Fruit fly (Drosophila melanogaster) whole organism, embryonic: ENCODE measurements around the gene CG13601.

ENCODE experiments used
- Blimp-1 ChIP-seq: fragments of 200-800 bp; sonication (Bioruptor generic); optimal IDR thresholded peaks from 3 replicates; lab custom pipeline; 2018; ENCODE audit warnings: missing biosample characterization, missing genetic modification characterization, mild to moderate bottlenecking, moderate library complexity, missing genetic modification reagents
- Bteb2 ChIP-seq: fragments of 200-800 bp; sonication (Bioruptor generic); optimal IDR thresholded peaks from 2 replicates; lab custom pipeline; 2016; ENCODE audit warnings: missing biosample characterization, missing genetic modification characterization
- CG10209 ChIP-seq: fragments of 200-800 bp; sonication (Bioruptor generic); optimal IDR thresholded peaks from 3 replicates; lab custom pipeline; 2017; ENCODE audit warnings: missing biosample characterization, mild to moderate bottlenecking, missing genetic modification characterization, missing genetic modification reagents
- CG10565 ChIP-seq: fragments of 200-800 bp; sonication (Bioruptor generic); optimal IDR thresholded peaks from 3 replicates; lab custom pipeline; 2016; ENCODE audit warnings: missing biosample characterization, mild to moderate bottlenecking, missing genetic modification characterization
- CG10979 ChIP-seq: fragments of 200-800 bp; sonication (Bioruptor generic); optimal IDR thresholded peaks from 2 replicates; lab custom pipeline; 2018; ENCODE audit warnings: missing biosample characterization, mild to moderate bottlenecking, missing genetic modification characterization, moderate library complexity
- CG15696 ChIP-seq: fragments of 200-800 bp; sonication (Bioruptor generic); optimal IDR thresholded peaks from 2 replicates; lab custom pipeline; 2019; ENCODE audit warnings: missing biosample characterization, mild to moderate bottlenecking, missing genetic modification characterization, moderate library complexity
- CG1647 ChIP-seq: fragments of 200-800 bp; sonication (Bioruptor generic); optimal IDR thresholded peaks from 3 replicates; lab custom pipeline; 2016; ENCODE audit warnings: missing biosample characterization, missing genetic modification characterization
- CG17568 ChIP-seq: fragments of 200-800 bp; sonication (Bioruptor generic); optimal IDR thresholded peaks from 2 replicates; lab custom pipeline; 2018; ENCODE audit warnings: missing biosample characterization, mild to moderate bottlenecking, missing genetic modification characterization, moderate library complexity
- CG2712 ChIP-seq: fragments of 200-800 bp; optimal IDR thresholded peaks from 3 replicates; lab custom pipeline; 2019; ENCODE audit warnings: missing biosample characterization, mild to moderate bottlenecking, missing genetic modification characterization, moderate library complexity
- CG2889 ChIP-seq: fragments of 200-800 bp; sonication (Bioruptor generic); IDR thresholded peaks from 3 replicates; pipeline ENCODE4 v1.3.6; 2022; ENCODE audit warnings: missing biosample characterization, missing genetic modification characterization
- CG3065 ChIP-seq: fragments of 200-800 bp; sonication (Bioruptor generic); optimal IDR thresholded peaks from 2 replicates; lab custom pipeline; 2016; ENCODE audit warnings: missing biosample characterization, missing genetic modification characterization
- CG32767 ChIP-seq: fragments of 200-800 bp; sonication (Bioruptor generic); IDR thresholded peaks from 2 replicates; pipeline ENCODE4 v1.3.6; 2022; ENCODE audit warnings: missing biosample characterization, missing genetic modification characterization
- CG33213 ChIP-seq: fragments of 200-800 bp; sonication (Bioruptor generic); optimal IDR thresholded peaks from 3 replicates; lab custom pipeline; 2016; ENCODE audit warnings: missing biosample characterization, missing genetic modification characterization
- CG33557 ChIP-seq: fragments of 200-800 bp; sonication (Bioruptor generic); optimal IDR thresholded peaks from 2 replicates; lab custom pipeline; 2019; ENCODE audit warnings: missing biosample characterization, mild to moderate bottlenecking, missing genetic modification characterization, moderate library complexity
- CG42726 ChIP-seq: fragments of 200-800 bp; sonication (Bioruptor generic); IDR thresholded peaks from 2 replicates; pipeline ENCODE4 v1.3.6; 2022; ENCODE audit warnings: missing biosample characterization, missing genetic modification characterization; ENCODE audit not compliant: partially characterized antibody
- CG4707 ChIP-seq: fragments of 200-800 bp; sonication (Bioruptor generic); optimal IDR thresholded peaks from 2 replicates; lab custom pipeline; 2018; ENCODE audit warnings: missing biosample characterization, mild to moderate bottlenecking, missing genetic modification characterization, moderate library complexity
- CG6683 ChIP-seq: fragments of 200-800 bp; sonication (Bioruptor generic); optimal IDR thresholded peaks from 2 replicates; lab custom pipeline; 2017; ENCODE audit warnings: missing biosample characterization, mild to moderate bottlenecking, missing genetic modification characterization, missing genetic modification reagents
- CG7357 ChIP-seq: fragments of 200-800 bp; sonication (Bioruptor generic); IDR thresholded peaks from 3 replicates; pipeline ENCODE4 v1.3.6; 2022; ENCODE audit warnings: missing biosample characterization, missing genetic modification characterization
- CG7556 ChIP-seq: fragments of 200-800 bp; sonication (Bioruptor generic); optimal IDR thresholded peaks from 2 replicates; lab custom pipeline; 2017; ENCODE audit warnings: missing biosample characterization, mild to moderate bottlenecking, missing genetic modification characterization
- CG9876 ChIP-seq: fragments of 200-800 bp; sonication (Bioruptor generic); optimal IDR thresholded peaks from 2 replicates; lab custom pipeline; 2016; ENCODE audit warnings: missing biosample characterization, missing genetic modification characterization
- Dfd ChIP-seq, 2 experiments: fragments of >200 bp; optimal IDR thresholded peaks; 2 replicates each; lab custom pipeline; 2017; ENCODE audit warnings: missing biosample characterization in 2 of 2, missing genetic modification characterization in 2 of 2
- Dref ChIP-seq: fragments of 200-800 bp; sonication (Bioruptor generic); IDR thresholded peaks from 2 replicates; pipeline ENCODE4 v1.3.6; 2022; ENCODE audit warnings: missing biosample characterization, missing genetic modification characterization
- HHEX ChIP-seq: fragments of 200-800 bp; sonication (Bioruptor generic); optimal IDR thresholded peaks from 3 replicates; lab custom pipeline; 2017; ENCODE audit warnings: missing biosample characterization, mild to moderate bottlenecking, missing genetic modification characterization, missing genetic modification reagents
- Kr ChIP-seq: fragments of 200-800 bp; sonication (Bioruptor generic); optimal IDR thresholded peaks from 2 replicates; lab custom pipeline; 2017; ENCODE audit warnings: missing biosample characterization, mild to moderate bottlenecking, missing genetic modification characterization
- Med ChIP-seq: fragments of 200-800 bp; sonication (Bioruptor generic); peaks from one replicate; lab custom pipeline; 2016; ENCODE audit warnings: missing biosample characterization, missing genetic modification characterization, mild to moderate bottlenecking, inconsistent platforms, moderate library complexity
- Myb ChIP-seq: fragments of 200-800 bp; sonication (Bioruptor generic); optimal IDR thresholded peaks from 2 replicates; lab custom pipeline; 2016; ENCODE audit warnings: missing biosample characterization, missing genetic modification characterization
- NfI ChIP-seq: fragments of 200-800 bp; sonication (Bioruptor generic); optimal IDR thresholded peaks from 3 replicates; lab custom pipeline; 2018; ENCODE audit warnings: missing biosample characterization, mild to moderate bottlenecking, missing genetic modification characterization, moderate library complexity
- Opbp ChIP-seq: fragments of 200-800 bp; sonication (Bioruptor generic); IDR thresholded peaks from 3 replicates; pipeline ENCODE4 v1.3.6; 2022; ENCODE audit warnings: missing biosample characterization, missing genetic modification characterization; ENCODE audit not compliant: partially characterized antibody
- Ravus ChIP-seq: fragments of 200-800 bp; sonication (Bioruptor generic); IDR thresholded peaks from 2 replicates; pipeline ENCODE4 v1.3.6; 2022; ENCODE audit warnings: missing biosample characterization, missing genetic modification characterization
- btn ChIP-seq: fragments of 200-800 bp; sonication (Bioruptor generic); optimal IDR thresholded peaks from 2 replicates; lab custom pipeline; 2016; ENCODE audit warnings: missing biosample characterization, missing genetic modification characterization
- chif ChIP-seq, 2 experiments: fragments of 200-800 bp; sonication (Bioruptor generic); optimal IDR thresholded peaks; 3 replicates each; lab custom pipeline; 2016; ENCODE audit warnings: missing biosample characterization in 2 of 2, missing genetic modification characterization in 2 of 2
- chn ChIP-seq: fragments of 200-800 bp; sonication (Bioruptor generic); optimal IDR thresholded peaks from 2 replicates; lab custom pipeline; 2016; ENCODE audit warnings: missing biosample characterization, missing genetic modification characterization
- corto ChIP-seq: fragments of 200-800 bp; sonication (Bioruptor generic); optimal IDR thresholded peaks from 2 replicates; lab custom pipeline; 2016; ENCODE audit warnings: missing biosample characterization, mild to moderate bottlenecking, missing genetic modification characterization, moderate library complexity
- danr ChIP-seq: fragments of 200-800 bp; sonication (Bioruptor generic); IDR thresholded peaks from 2 replicates; pipeline ENCODE4 v1.3.6; 2022; ENCODE audit warnings: missing biosample characterization, missing genetic modification characterization
- dm ChIP-seq: fragments of 200-800 bp; sonication (Bioruptor generic); optimal IDR thresholded peaks from 3 replicates; lab custom pipeline; 2016; ENCODE audit warnings: missing biosample characterization, missing genetic modification characterization
- emc ChIP-seq: fragments of 200-800 bp; sonication (Bioruptor generic); optimal IDR thresholded peaks from 2 replicates; lab custom pipeline; 2016; ENCODE audit warnings: missing biosample characterization, missing genetic modification characterization
- eyg ChIP-seq: fragments of 200-800 bp; sonication (Bioruptor generic); optimal IDR thresholded peaks from 3 replicates; lab custom pipeline; 2016; ENCODE audit warnings: missing biosample characterization, missing genetic modification characterization
- fru ChIP-seq: fragments of >200 bp; optimal IDR thresholded peaks from 2 replicates; lab custom pipeline; 2017
- grn ChIP-seq: fragments of 200-800 bp; sonication (Bioruptor generic); optimal IDR thresholded peaks from 3 replicates; lab custom pipeline; 2017; ENCODE audit warnings: missing biosample characterization, missing genetic modification characterization
- her ChIP-seq: fragments of 200-800 bp; sonication (Bioruptor generic); optimal IDR thresholded peaks from 2 replicates; lab custom pipeline; 2016; ENCODE audit warnings: missing biosample characterization, missing genetic modification characterization
- mam ChIP-seq: fragments of 200-800 bp; sonication (Bioruptor generic); optimal IDR thresholded peaks from 3 replicates; lab custom pipeline; 2016; ENCODE audit warnings: missing biosample characterization, missing genetic modification characterization
- otp ChIP-seq: fragments of 200-800 bp; sonication (Bioruptor generic); IDR thresholded peaks from 3 replicates; pipeline ENCODE4, ENCODE4 v1.3.6; 2022; ENCODE audit warnings: missing biosample characterization, missing genetic modification characterization
- pfk ChIP-seq: fragments of 200-800 bp; sonication (Bioruptor generic); optimal IDR thresholded peaks from 2 replicates; lab custom pipeline; 2018; ENCODE audit warnings: missing biosample characterization, mild to moderate bottlenecking, missing genetic modification characterization, moderate library complexity
- pnt ChIP-seq: fragments of 200-800 bp; sonication (Bioruptor generic); optimal IDR thresholded peaks from 3 replicates; lab custom pipeline; 2016; ENCODE audit warnings: missing biosample characterization, missing genetic modification characterization
- prd ChIP-seq, 3 experiments: fragments of >200 bp in 2 of 3; fragments of 200-800 bp in 1 of 3; sonication (Bioruptor generic) in 1 of 3; optimal IDR thresholded peaks in 2 of 3; IDR thresholded peaks in 1 of 3; 2 replicates in 2 of 3; 3 replicates in 1 of 3; pipeline versions ENCODE4 v1.3.6 to Lab custom; 2017 to 2022; ENCODE audit warnings: missing biosample characterization in 1 of 3, missing genetic modification characterization in 1 of 3
- pros ChIP-seq: fragments of 200-800 bp; sonication (Bioruptor generic); optimal IDR thresholded peaks from 3 replicates; lab custom pipeline; 2019; ENCODE audit warnings: missing biosample characterization, mild to moderate bottlenecking, missing genetic modification characterization, moderate library complexity
- sd ChIP-seq: fragments of 200-800 bp; sonication (Bioruptor generic); optimal IDR thresholded peaks from 3 replicates; lab custom pipeline; 2018; ENCODE audit warnings: missing biosample characterization, mild to moderate bottlenecking, missing genetic modification characterization, moderate library complexity
- sens ChIP-seq: fragments of 200-800 bp; sonication (Bioruptor generic); peaks from one replicate; lab custom pipeline; 2016; ENCODE audit warnings: missing biosample characterization, missing genetic modification characterization
- sqz ChIP-seq: fragments of 200-800 bp; sonication (Bioruptor generic); optimal IDR thresholded peaks from 3 replicates; lab custom pipeline; 2018; ENCODE audit warnings: missing biosample characterization, mild to moderate bottlenecking, missing genetic modification characterization
- tna ChIP-seq: fragments of 200-800 bp; sonication (Bioruptor generic); IDR thresholded peaks from 2 replicates; pipeline ENCODE4 v1.3.6; 2022; ENCODE audit warnings: missing biosample characterization, missing genetic modification characterization; ENCODE audit not compliant: partially characterized antibody
- vfl ChIP-seq: fragments of 200-800 bp; sonication (Bioruptor generic); optimal IDR thresholded peaks from 2 replicates; lab custom pipeline; 2016; ENCODE audit warnings: missing biosample characterization, missing genetic modification characterization

Gene CG13601

DNA sequence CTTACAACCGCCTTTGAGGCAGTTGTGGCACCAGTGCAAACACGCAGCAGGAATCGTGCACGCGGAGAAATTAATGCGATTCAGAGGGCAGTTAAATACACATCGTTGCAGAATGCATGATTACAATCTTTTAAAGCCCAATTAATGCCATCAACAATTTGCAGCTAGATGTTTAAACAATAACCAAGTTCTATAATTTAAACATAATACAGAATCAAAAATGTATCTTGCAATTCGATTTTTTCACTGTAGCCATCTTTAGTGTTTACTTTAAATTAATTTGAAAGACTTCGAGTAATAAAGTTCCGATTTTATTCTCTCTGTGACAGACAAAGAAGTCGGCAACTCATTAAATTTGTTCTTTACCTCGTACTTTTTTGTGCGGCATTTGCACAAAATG is 11.5 kb downstream of the CG13601 start (continued):
- TF ChIP-seq CG10979 (tag; lab: Kevin White, UChicago), result peak; percentile 21
- no peak for TF ChIP-seq Kr (GFP tag; lab: Kevin White, UChicago)
- no peak for TF ChIP-seq prd (optimal IDR thresholded peaks at IDR 0.05; lab: Kevin White, UChicago)
- 0 out of 3 replicates have a peak, but pooled peaks have one; percentile 37 for TF ChIP-seq prd (GFP tag; IDR thresholded peaks at IDR 0.05; lab: Robert Waterston, UW)
- TF ChIP-seq vfl (GFP tag; lab: Kevin White, UChicago), result no peak
- no peak for TF ChIP-seq CG42726 (GFP tag; lab: Robert Waterston, UW)
- TF ChIP-seq Blimp-1 (GFP tag; lab: Kevin White, UChicago), result peak; percentile 20
- peak; percentile 78 for TF ChIP-seq Med
- TF ChIP-seq sd (tag; lab: Kevin White, UChicago), result no peak
- TF ChIP-seq CG32767 (GFP tag; lab: Robert Waterston, UW), result no peak
- TF ChIP-seq CG10565, result no peak
- TF ChIP-seq CG7556 (GFP tag; lab: Kevin White, UChicago), result no peak
- no peak for TF ChIP-seq Myb (GFP tag; lab: Kevin White, UChicago)
- no peak for TF ChIP-seq chn (GFP tag; lab: Kevin White, UChicago)
- no peak for TF ChIP-seq CG17568
- TF ChIP-seq pros (GFP tag; lab: Kevin White, UChicago), result no peak
- TF ChIP-seq pnt (GFP tag; lab: Kevin White, UChicago), result no peak
- peak; percentile 54 for TF ChIP-seq sens (GFP tag; lab: Kevin White, UChicago)

- TF ChIP-seq btn (GFP tag; lab: Kevin White, UChicago) (no peak), CG2712 (tag; lab: Kevin White, UChicago) (peak; percentile 47), CG33213 (GFP tag; lab: Kevin White, UChicago) (no peak), dm (GFP tag; lab: Kevin White, UChicago) (no peak), Ravus (GFP tag; lab: Robert Waterston, UW) (peak; percentile 19; the same call in 1 of the 2 replicates), mam (no peak), CG10979 (tag; lab: Kevin White, UChicago) (peak; percentile 16), CG3065 (GFP tag; lab: Kevin White, UChicago) (no peak), tna (GFP tag; lab: Robert Waterston, UW) (no peak), CG10209 (GFP tag; lab: Kevin White, UChicago) (no peak), Bteb2 (no peak), Dref (no peak), CG2889 (GFP tag; lab: Robert Waterston, UW) (no peak), danr (GFP tag; lab: Robert Waterston, UW) (no peak), Opbp (GFP tag; lab: Robert Waterston, UW) (no peak), eyg (no peak), CG9876 (no peak), chif (GFP tag; optimal IDR thresholded peaks at IDR 0.05; lab: Kevin White, UChicago) (no peak), CG1647 (GFP tag; lab: Kevin White, UChicago) (no peak), HHEX (GFP tag; lab: Kevin White, UChicago) (no peak), otp (0 out of 3 replicates have a peak, but pooled peaks have one; percentile 45), CG4707 (GFP tag; lab: Kevin White, UChicago) (no peak), CG6683 (GFP tag; lab: Kevin White, UChicago) (no peak), CG33557 (GFP tag; lab: Kevin White, UChicago) (no peak), corto (GFP tag; lab: Kevin White, UChicago) (peak; percentile 91), Dfd (GFP tag; optimal IDR thresholded peaks at IDR 0.05; lab: Kevin White, UChicago) (no peak), CG15696 (tag; lab: Kevin White, UChicago) (no peak), pfk (GFP tag; lab: Kevin White, UChicago) (no peak), sqz (GFP tag; lab: Kevin White, UChicago) (no peak), her (GFP tag; lab: Kevin White, UChicago) (no peak), fru (no peak), emc (GFP tag; lab: Kevin White, UChicago) (no peak), CG7357 (GFP tag; lab: Robert Waterston, UW) (no peak), grn (GFP tag; lab: Kevin White, UChicago) (no peak), NfI (GFP tag; lab: Kevin White, UChicago) (no peak)
These were observed 12.4 kb downstream of the CG13601 start for dm6 chr3R:23915042-23915428.
